Worm (Caenorhabditis elegans): ENCODE results near the gene hosl-1.

hosl-1 gene

ce11 chrX:4667788-4668187 lies 30.9 kb downstream of the hosl-1 start, which contains the start of gene mfsd-12:
TSS of gene mfsd-12 (plus strand) at chrX:4668088.
- TF ChIP-seq ceh-36 (tag; optimal IDR thresholded peaks at IDR 0.05) (no peak), hmbx-1 (tag; optimal IDR thresholded peaks at IDR 0.05) (no peak), tra-4 (tag; optimal IDR thresholded peaks at IDR 0.05) (no peak), ama-1 (optimal IDR thresholded peaks at IDR 0.05) (no peak)

ce11 chrX:4671837-4672236 lies 34.9 kb downstream of the hosl-1 start:
- TF ChIP-seq ceh-36 (tag; optimal IDR thresholded peaks at IDR 0.05), result no peak
- no peak for TF ChIP-seq pes-1 (GFP tag; IDR thresholded peaks at IDR 0.05)
- TF ChIP-seq B0310.2 (tag; optimal IDR thresholded peaks at IDR 0.05), result no peak
- TF ChIP-seq hmg-4 (GFP tag; optimal IDR thresholded peaks at IDR 0.05), result no peak
- TF ChIP-seq tra-4 (tag; optimal IDR thresholded peaks at IDR 0.05), result no peak
- no peak for TF ChIP-seq sea-1 (GFP tag; conservative IDR thresholded peaks at IDR 0.05)
- TF ChIP-seq ama-1 (optimal IDR thresholded peaks at IDR 0.05), result no peak
- TF ChIP-seq ceh-13 (GFP tag; optimal IDR thresholded peaks at IDR 0.05), result no peak
- no peak for TF ChIP-seq hnd-1 (tag; optimal IDR thresholded peaks at IDR 0.05)
- TF ChIP-seq aly-1 (tag; optimal IDR thresholded peaks at IDR 0.05), result no peak
- TF ChIP-seq hmbx-1 (tag; optimal IDR thresholded peaks at IDR 0.05), result no peak
- no peak for TF ChIP-seq scrt-1 (GFP tag; IDR thresholded peaks at IDR 0.05)

ce11 chrX:4673165-4673756 lies 36.3 kb downstream of the hosl-1 start, which contains the start of gene tmem-135:
TSS of gene tmem-135 (plus strand) at chrX:4673706.
- TF ChIP-seq tbx-11 (GFP tag; IDR thresholded peaks at IDR 0.05), result no peak
- no peak for TF ChIP-seq scrt-1 (GFP tag; IDR thresholded peaks at IDR 0.05)
- no peak for TF ChIP-seq flt-1 (GFP tag; IDR thresholded peaks at IDR 0.05)
- TF ChIP-seq pes-1 (GFP tag; IDR thresholded peaks at IDR 0.05), result no peak
- TF ChIP-seq F13C5.2 (tag; optimal IDR thresholded peaks at IDR 0.05), result no peak
- TF ChIP-seq hmg-4 (GFP tag; optimal IDR thresholded peaks at IDR 0.05), result no peak
- TF ChIP-seq tra-4 (tag; optimal IDR thresholded peaks at IDR 0.05), result no peak
- no peak for TF ChIP-seq ceh-13 (GFP tag; optimal IDR thresholded peaks at IDR 0.05)
- TF ChIP-seq ets-7 (tag; optimal IDR thresholded peaks at IDR 0.05), result no peak
- TF ChIP-seq ceh-36 (tag; optimal IDR thresholded peaks at IDR 0.05), result no peak
- no peak for TF ChIP-seq sea-1 (GFP tag; conservative IDR thresholded peaks at IDR 0.05)
- no peak for TF ChIP-seq aly-1 (tag; optimal IDR thresholded peaks at IDR 0.05)
- TF ChIP-seq hmbx-1 (tag; optimal IDR thresholded peaks at IDR 0.05), result no peak
- TF ChIP-seq tbx-37 (GFP tag; conservative IDR thresholded peaks at IDR 0.05), result no peak

- TF ChIP-seq ama-1 (optimal IDR thresholded peaks at IDR 0.05) (no peak), sea-1 (GFP tag; conservative IDR thresholded peaks at IDR 0.05) (no peak), flt-1 (GFP tag; IDR thresholded peaks at IDR 0.05) (no peak), tbx-37 (GFP tag; conservative IDR thresholded peaks at IDR 0.05) (no peak), hmbx-1 (tag; optimal IDR thresholded peaks at IDR 0.05) (no peak), tra-4 (tag; optimal IDR thresholded peaks at IDR 0.05) (no peak), pes-1 (GFP tag; IDR thresholded peaks at IDR 0.05) (no peak), hmg-4 (GFP tag; optimal IDR thresholded peaks at IDR 0.05) (no peak), hnd-1 (tag; optimal IDR thresholded peaks at IDR 0.05) (no peak), ceh-13 (GFP tag; optimal IDR thresholded peaks at IDR 0.05) (no peak), aly-1 (tag; optimal IDR thresholded peaks at IDR 0.05) (no peak), scrt-1 (GFP tag; IDR thresholded peaks at IDR 0.05) (no peak), ets-7 (tag; optimal IDR thresholded peaks at IDR 0.05) (no peak), ceh-36 (tag; optimal IDR thresholded peaks at IDR 0.05) (no peak)
Measured at ce11 chrX:4676702-4677101, 39.8 kb downstream of the hosl-1 start.

- TF ChIP-seq tra-4 (tag; optimal IDR thresholded peaks at IDR 0.05) (no peak), scrt-1 (GFP tag; IDR thresholded peaks at IDR 0.05) (no peak), tbx-11 (GFP tag; IDR thresholded peaks at IDR 0.05) (no peak), sea-1 (GFP tag; conservative IDR thresholded peaks at IDR 0.05) (no peak), flt-1 (GFP tag; IDR thresholded peaks at IDR 0.05) (no peak), ceh-36 (tag; optimal IDR thresholded peaks at IDR 0.05) (no peak), pes-1 (GFP tag; IDR thresholded peaks at IDR 0.05) (no peak), ceh-13 (GFP tag; optimal IDR thresholded peaks at IDR 0.05) (no peak), hmg-4 (GFP tag; optimal IDR thresholded peaks at IDR 0.05) (no peak), B0310.2 (tag; optimal IDR thresholded peaks at IDR 0.05) (no peak), aly-1 (tag; optimal IDR thresholded peaks at IDR 0.05) (no peak)
Measured at ce11 chrX:4678029-4678428, 41.1 kb downstream of the hosl-1 start, which contains the start of gene flp-11. TSS of gene flp-11 (minus strand) at chrX:4678129.

ce11 chrX:4682616-4683015 lies 45.7 kb downstream of the hosl-1 start, which contains the start of gene K02G10.15:
TSS of gene K02G10.15 (minus strand) at chrX:4682716.
- TF ChIP-seq tbx-37 (GFP tag; conservative IDR thresholded peaks at IDR 0.05) (no peak), ceh-13 (GFP tag; optimal IDR thresholded peaks at IDR 0.05) (no peak), sea-1 (GFP tag; conservative IDR thresholded peaks at IDR 0.05) (no peak), tbx-11 (GFP tag; IDR thresholded peaks at IDR 0.05) (no peak), flt-1 (GFP tag; IDR thresholded peaks at IDR 0.05) (no peak)

- no peak for TF ChIP-seq tbx-11 (GFP tag; IDR thresholded peaks at IDR 0.05)
- no peak for TF ChIP-seq B0310.2 (tag; optimal IDR thresholded peaks at IDR 0.05)
- no peak for TF ChIP-seq ceh-36 (tag; optimal IDR thresholded peaks at IDR 0.05)
- TF ChIP-seq flt-1 (GFP tag; IDR thresholded peaks at IDR 0.05), result no peak
- TF ChIP-seq sea-1 (GFP tag; conservative IDR thresholded peaks at IDR 0.05), result no peak
- TF ChIP-seq aly-1 (tag; optimal IDR thresholded peaks at IDR 0.05), result no peak
- TF ChIP-seq hnd-1 (tag; optimal IDR thresholded peaks at IDR 0.05), result no peak
- no peak for TF ChIP-seq tbx-37 (GFP tag; conservative IDR thresholded peaks at IDR 0.05)
- no peak for TF ChIP-seq ets-7 (tag; optimal IDR thresholded peaks at IDR 0.05)
- no peak for TF ChIP-seq tra-4 (tag; optimal IDR thresholded peaks at IDR 0.05)
- no peak for TF ChIP-seq F13C5.2 (tag; optimal IDR thresholded peaks at IDR 0.05)
- TF ChIP-seq hmbx-1 (tag; optimal IDR thresholded peaks at IDR 0.05), result no peak
- no peak for TF ChIP-seq hmg-4 (GFP tag; optimal IDR thresholded peaks at IDR 0.05)
- no peak for TF ChIP-seq ceh-13 (GFP tag; optimal IDR thresholded peaks at IDR 0.05)
- no peak for TF ChIP-seq pes-1 (GFP tag; IDR thresholded peaks at IDR 0.05)
Measured at ce11 chrX:4685579-4685978, 48.7 kb downstream of the hosl-1 start.
